Fruit fly (Drosophila melanogaster) whole organism, embryonic: ENCODE data around the gene CG12123.
A peak's percentile ranks its signal among the peaks of the same experiment; 100 is the strongest.

ENCODE experiments used
- Bgb ChIP-seq: fragments of 200-800 bp; sonication (Bioruptor generic); IDR thresholded peaks from 2 replicates; pipeline ENCODE4 v1.3.6; 2022; ENCODE audit warnings: missing biosample characterization, missing genetic modification characterization; ENCODE audit not compliant: partially characterized antibody
- CG10366 ChIP-seq: fragments of 200-800 bp; sonication (Bioruptor generic); IDR thresholded peaks from 2 replicates; pipeline ENCODE4 v1.3.6; 2022; ENCODE audit warnings: missing biosample characterization, missing genetic modification characterization
- CG11504 ChIP-seq: fragments of 200-800 bp; sonication (Bioruptor generic); optimal IDR thresholded peaks from 3 replicates; lab custom pipeline; 2019; ENCODE audit warnings: missing biosample characterization, mild to moderate bottlenecking, missing genetic modification characterization, moderate library complexity
- CG12219 ChIP-seq: fragments of 200-800 bp; sonication (Bioruptor generic); optimal IDR thresholded peaks from 3 replicates; lab custom pipeline; 2018; ENCODE audit warnings: missing biosample characterization, mild to moderate bottlenecking, missing genetic modification characterization
- CG14860 ChIP-seq: fragments of 200-800 bp; sonication (Bioruptor generic); IDR thresholded peaks from 3 replicates; pipeline ENCODE4 v1.3.6; 2022; ENCODE audit warnings: missing biosample characterization, missing genetic modification characterization; ENCODE audit not compliant: partially characterized antibody
- CG14965 ChIP-seq: fragments of 200-800 bp; sonication (Bioruptor generic); optimal IDR thresholded peaks from 2 replicates; lab custom pipeline; 2016; ENCODE audit warnings: missing biosample characterization, missing genetic modification characterization, borderline replicate concordance
- CG15696 ChIP-seq: fragments of 200-800 bp; sonication (Bioruptor generic); optimal IDR thresholded peaks from 2 replicates; lab custom pipeline; 2019; ENCODE audit warnings: missing biosample characterization, mild to moderate bottlenecking, missing genetic modification characterization, moderate library complexity
- CG16813 ChIP-seq: fragments of 200-800 bp; sonication (Bioruptor generic); IDR thresholded peaks from 3 replicates; pipeline ENCODE4 v1.3.6; 2022; ENCODE audit warnings: missing biosample characterization, missing genetic modification characterization; ENCODE audit not compliant: partially characterized antibody
- CG2678 ChIP-seq: fragments of 200-800 bp; sonication (Bioruptor generic); optimal IDR thresholded peaks from 3 replicates; lab custom pipeline; 2019; ENCODE audit warnings: missing biosample characterization, mild to moderate bottlenecking, missing genetic modification characterization, moderate library complexity
- CG2875 ChIP-seq: fragments of 200-800 bp; sonication (Bioruptor generic); optimal IDR thresholded peaks from 2 replicates; lab custom pipeline; 2017; ENCODE audit warnings: missing biosample characterization, mild to moderate bottlenecking, missing genetic modification characterization, missing genetic modification reagents
- CG33213 ChIP-seq: fragments of 200-800 bp; sonication (Bioruptor generic); optimal IDR thresholded peaks from 3 replicates; lab custom pipeline; 2016; ENCODE audit warnings: missing biosample characterization, missing genetic modification characterization
- CG34376 ChIP-seq: fragments of 200-800 bp; sonication (Bioruptor generic); optimal IDR thresholded peaks from 2 replicates; lab custom pipeline; 2018; ENCODE audit warnings: missing biosample characterization, mild to moderate bottlenecking, missing genetic modification characterization
- CG42726 ChIP-seq: fragments of 200-800 bp; sonication (Bioruptor generic); IDR thresholded peaks from 2 replicates; pipeline ENCODE4 v1.3.6; 2022; ENCODE audit warnings: missing biosample characterization, missing genetic modification characterization; ENCODE audit not compliant: partially characterized antibody
- CG6791 ChIP-seq: fragments of 200-800 bp; sonication (Bioruptor generic); IDR thresholded peaks from 3 replicates; pipeline ENCODE4 v1.3.6; 2022; ENCODE audit warnings: missing biosample characterization, missing genetic modification characterization; ENCODE audit not compliant: partially characterized antibody
- CG7786 ChIP-seq: fragments of 200-800 bp; sonication (Bioruptor generic); optimal IDR thresholded peaks from 2 replicates; lab custom pipeline; 2016; ENCODE audit warnings: missing biosample characterization, missing genetic modification characterization
- CG7963 ChIP-seq: fragments of 200-800 bp; sonication (Bioruptor generic); IDR thresholded peaks from 3 replicates; pipeline ENCODE4 v1.3.6; 2022; ENCODE audit warnings: missing biosample characterization, missing genetic modification characterization; ENCODE audit not compliant: partially characterized antibody
- CG8478 ChIP-seq: fragments of >200 bp; optimal IDR thresholded peaks from 2 replicates; lab custom pipeline; 2018
- CG9876 ChIP-seq: fragments of 200-800 bp; sonication (Bioruptor generic); optimal IDR thresholded peaks from 2 replicates; lab custom pipeline; 2016; ENCODE audit warnings: missing biosample characterization, missing genetic modification characterization
- Dbx ChIP-seq: fragments of 200-800 bp; sonication (Bioruptor generic); IDR thresholded peaks from 3 replicates; pipeline ENCODE4 v1.3.6; 2022; ENCODE audit warnings: missing biosample characterization, missing genetic modification characterization
- E2f1 ChIP-seq: fragments of 200-800 bp; sonication (Bioruptor generic); IDR thresholded peaks from 2 replicates; pipeline ENCODE4 v1.3.6; 2022; ENCODE audit warnings: missing biosample characterization, missing genetic modification characterization
- E2f2 ChIP-seq: fragments of 200-800 bp; sonication (Bioruptor generic); IDR thresholded peaks from 2 replicates; pipeline ENCODE4 v1.3.6; 2022; ENCODE audit warnings: missing biosample characterization, missing genetic modification characterization
- HLH4C ChIP-seq: fragments of 200-800 bp; sonication (Bioruptor generic); IDR thresholded peaks from 3 replicates; pipeline ENCODE4 v1.3.6; 2022; ENCODE audit warnings: missing biosample characterization, missing genetic modification characterization; ENCODE audit not compliant: partially characterized antibody
- HLH54F ChIP-seq: fragments of 200-800 bp; sonication (Bioruptor generic); optimal IDR thresholded peaks from 3 replicates; lab custom pipeline; 2016; ENCODE audit warnings: missing biosample characterization, missing genetic modification characterization
- NFAT ChIP-seq: fragments of 200-800 bp; sonication (Bioruptor generic); IDR thresholded peaks from 2 replicates; pipeline ENCODE4 v1.3.6; 2022; ENCODE audit warnings: missing biosample characterization, missing genetic modification characterization
- Opbp ChIP-seq: fragments of 200-800 bp; sonication (Bioruptor generic); IDR thresholded peaks from 3 replicates; pipeline ENCODE4 v1.3.6; 2022; ENCODE audit warnings: missing biosample characterization, missing genetic modification characterization; ENCODE audit not compliant: partially characterized antibody
- Rx ChIP-seq: fragments of 200-800 bp; sonication (Bioruptor generic); IDR thresholded peaks from 2 replicates; pipeline ENCODE4 v1.3.6; 2022; ENCODE audit warnings: missing biosample characterization, missing genetic modification characterization
- ato ChIP-seq: fragments of 200-800 bp; sonication (Bioruptor generic); IDR thresholded peaks from 2 replicates; pipeline ENCODE4 v1.3.6; 2022; ENCODE audit warnings: missing biosample characterization, missing genetic modification characterization; ENCODE audit not compliant: partially characterized antibody
- cad ChIP-seq: fragments of >200 bp; optimal IDR thresholded peaks from 2 replicates; lab custom pipeline; 2017; ENCODE audit warnings: missing biosample characterization, missing genetic modification characterization
- chinmo ChIP-seq: fragments of 200-800 bp; sonication (Bioruptor generic); IDR thresholded peaks from 4 replicates; pipeline ENCODE4 v1.3.6; 2022; ENCODE audit warnings: missing biosample characterization, missing genetic modification characterization; ENCODE audit not compliant: partially characterized antibody
- corto ChIP-seq: fragments of 200-800 bp; sonication (Bioruptor generic); optimal IDR thresholded peaks from 2 replicates; lab custom pipeline; 2016; ENCODE audit warnings: missing biosample characterization, mild to moderate bottlenecking, missing genetic modification characterization, moderate library complexity
- crp ChIP-seq, 2 experiments: fragments of 200-800 bp; sonication (Bioruptor generic); optimal IDR thresholded peaks; 2 replicates in 1 of 2; 3 replicates in 1 of 2; lab custom pipeline; 2017; ENCODE audit warnings: missing biosample characterization in 2 of 2, missing genetic modification characterization in 2 of 2, mild to moderate bottlenecking in 1 of 2, moderate library complexity in 1 of 2
- exex ChIP-seq: fragments of 200-800 bp; sonication (Bioruptor generic); optimal IDR thresholded peaks from 4 replicates; lab custom pipeline; 2018; ENCODE audit warnings: missing biosample characterization, mild to moderate bottlenecking, missing genetic modification characterization, moderate library complexity
- fd102C ChIP-seq: fragments of 200-800 bp; sonication (Bioruptor generic); optimal IDR thresholded peaks from 2 replicates; lab custom pipeline; 2018; ENCODE audit warnings: missing biosample characterization, mild to moderate bottlenecking, missing genetic modification characterization, moderate library complexity
- gem ChIP-seq: fragments of 200-800 bp; sonication (Bioruptor generic); optimal IDR thresholded peaks from 2 replicates; lab custom pipeline; 2019; ENCODE audit warnings: missing biosample characterization, mild to moderate bottlenecking, missing genetic modification characterization, moderate library complexity
- hb ChIP-seq: fragments of 200-800 bp; sonication (Bioruptor generic); IDR thresholded peaks from 3 replicates; pipeline ENCODE4 v1.3.6; 2022; ENCODE audit warnings: missing biosample characterization, missing genetic modification characterization; ENCODE audit not compliant: partially characterized antibody
- hbn ChIP-seq: fragments of 200-800 bp; sonication (Bioruptor generic); IDR thresholded peaks from 2 replicates; pipeline ENCODE4 v1.3.6; 2022; ENCODE audit warnings: missing biosample characterization, missing genetic modification characterization; ENCODE audit not compliant: partially characterized antibody
- inv ChIP-seq: fragments of 200-800 bp; sonication (Bioruptor generic); IDR thresholded peaks from 2 replicates; pipeline ENCODE4 v1.3.6; 2022; ENCODE audit warnings: missing biosample characterization, missing genetic modification characterization; ENCODE audit not compliant: partially characterized antibody
- knrl ChIP-seq: fragments of 200-800 bp; sonication (Bioruptor generic); IDR thresholded peaks from 3 replicates; pipeline ENCODE4 v1.3.6; 2022; ENCODE audit warnings: missing biosample characterization, missing genetic modification characterization; ENCODE audit not compliant: partially characterized antibody
- lilli ChIP-seq: fragments of 200-800 bp; sonication (Bioruptor generic); optimal IDR thresholded peaks from 3 replicates; lab custom pipeline; 2016; ENCODE audit warnings: missing biosample characterization, missing genetic modification characterization
- peb ChIP-seq: fragments of 200-800 bp; sonication (Bioruptor generic); IDR thresholded peaks from 2 replicates; pipeline ENCODE4 v1.3.6; 2022; ENCODE audit warnings: missing biosample characterization, missing genetic modification characterization
- pum ChIP-seq: fragments of 200-800 bp; sonication (Bioruptor generic); optimal IDR thresholded peaks from 2 replicates; lab custom pipeline; 2016; ENCODE audit warnings: missing biosample characterization, missing genetic modification characterization
- row ChIP-seq: fragments of 200-800 bp; sonication (Bioruptor generic); IDR thresholded peaks from 3 replicates; pipeline ENCODE4 v1.3.6; 2022; ENCODE audit warnings: missing biosample characterization, missing genetic modification characterization
- so ChIP-seq: fragments of 200-800 bp; sonication (Bioruptor generic); IDR thresholded peaks from 3 replicates; pipeline ENCODE4 v1.3.6; 2022; ENCODE audit warnings: missing biosample characterization, missing genetic modification characterization
- sqz ChIP-seq: fragments of 200-800 bp; sonication (Bioruptor generic); optimal IDR thresholded peaks from 3 replicates; lab custom pipeline; 2018; ENCODE audit warnings: missing biosample characterization, mild to moderate bottlenecking, missing genetic modification characterization
- sr ChIP-seq: fragments of 200-800 bp; sonication (Bioruptor generic); IDR thresholded peaks from 3 replicates; pipeline ENCODE4 v1.3.6; 2022; ENCODE audit warnings: missing biosample characterization, missing genetic modification characterization
- tna ChIP-seq: fragments of 200-800 bp; sonication (Bioruptor generic); IDR thresholded peaks from 2 replicates; pipeline ENCODE4 v1.3.6; 2022; ENCODE audit warnings: missing biosample characterization, missing genetic modification characterization; ENCODE audit not compliant: partially characterized antibody
- trh ChIP-seq: fragments of 200-800 bp; sonication (Bioruptor generic); optimal IDR thresholded peaks from 2 replicates; lab custom pipeline; 2016; ENCODE audit warnings: missing biosample characterization, missing genetic modification characterization
- unc-4 ChIP-seq: fragments of 200-800 bp; sonication (Bioruptor generic); IDR thresholded peaks from 2 replicates; pipeline ENCODE4 v1.3.6; 2022; ENCODE audit warnings: missing biosample characterization, missing genetic modification characterization; ENCODE audit not compliant: partially characterized antibody
- vnd ChIP-seq: fragments of 200-800 bp; sonication (Bioruptor generic); IDR thresholded peaks from 3 replicates; pipeline ENCODE4 v1.3.6; 2022; ENCODE audit warnings: missing biosample characterization, missing genetic modification characterization; ENCODE audit not compliant: partially characterized antibody

The CG12123 gene

DNA sequence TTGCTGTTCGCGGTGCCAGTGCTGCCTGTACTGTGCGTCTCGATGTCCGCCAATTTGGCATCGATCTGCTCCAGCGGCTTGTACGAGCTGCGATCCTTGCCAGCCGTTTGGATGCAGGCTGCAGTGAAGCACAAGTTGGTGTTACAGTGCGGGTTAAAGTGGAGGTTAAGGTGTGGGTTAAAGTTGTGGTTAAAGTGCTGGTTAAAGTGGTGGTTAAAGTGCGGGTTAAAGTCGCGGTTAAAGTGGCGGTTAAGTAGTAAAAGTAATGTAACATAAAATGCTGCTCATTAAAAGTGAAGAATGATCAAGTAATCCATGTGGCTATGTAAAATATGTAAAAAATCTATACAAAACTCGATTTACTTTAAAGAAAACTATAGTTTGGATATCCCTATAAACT lies 10.0 kb upstream of the CG12123 start (continued):
- TF ChIP-seq CG7963 (GFP tag; lab: Robert Waterston, UW): peak; percentile 100
- no peak for TF ChIP-seq crp (GFP tag; optimal IDR thresholded peaks at IDR 0.05; lab: Kevin White, UChicago)
- peak; percentile 99 for TF ChIP-seq vnd (GFP tag; lab: Robert Waterston, UW)
- peak; percentile 100 for TF ChIP-seq CG6791 (GFP tag; lab: Robert Waterston, UW)
- peak; percentile 100 for TF ChIP-seq tna (GFP tag; lab: Robert Waterston, UW)
- TF ChIP-seq CG12219: no peak
- no peak for TF ChIP-seq so (GFP tag; lab: Robert Waterston, UW)
- TF ChIP-seq CG15696: no peak
- TF ChIP-seq hbn (GFP tag; lab: Robert Waterston, UW): peak; percentile 92
- no peak for TF ChIP-seq Rx
- TF ChIP-seq CG34376 (GFP tag; lab: Kevin White, UChicago): no peak
- TF ChIP-seq HLH54F: no peak
- TF ChIP-seq hb: peak; percentile 100
- TF ChIP-seq CG42726: peak; percentile 71; the same call in 1 of the 2 replicates
- TF ChIP-seq peb: no peak
- no peak for TF ChIP-seq CG10366 (GFP tag; lab: Robert Waterston, UW)
- TF ChIP-seq Opbp (GFP tag; lab: Robert Waterston, UW): peak; percentile 99; the same call in 2 of the 3 replicates
- peak; percentile 100 for TF ChIP-seq chinmo (GFP tag; lab: Robert Waterston, UW)
- no peak for TF ChIP-seq CG2875 (GFP tag; lab: Kevin White, UChicago)
- no peak for TF ChIP-seq Dbx
- TF ChIP-seq NFAT (GFP tag; lab: Robert Waterston, UW): no peak
- TF ChIP-seq CG7786 (GFP tag; lab: Kevin White, UChicago): no peak
- peak; percentile 77 for TF ChIP-seq unc-4 (GFP tag; lab: Robert Waterston, UW)
- peak; percentile 95 for TF ChIP-seq Bgb (GFP tag; lab: Robert Waterston, UW)
- no peak for TF ChIP-seq CG9876 (GFP tag; lab: Kevin White, UChicago)
- peak; percentile 100 for TF ChIP-seq CG14860 (GFP tag; lab: Robert Waterston, UW)
- no peak for TF ChIP-seq corto (GFP tag; lab: Kevin White, UChicago)
- TF ChIP-seq trh (GFP tag; lab: Kevin White, UChicago): no peak
- peak; percentile 100 for TF ChIP-seq ato
- no peak for TF ChIP-seq pum (GFP tag; lab: Kevin White, UChicago)
- no peak for TF ChIP-seq CG33213 (GFP tag; lab: Kevin White, UChicago)
- TF ChIP-seq CG14965: no peak
- no peak for TF ChIP-seq fd102C
- TF ChIP-seq CG16813 (GFP tag; lab: Robert Waterston, UW): peak; percentile 99
- no peak for TF ChIP-seq exex (tag; lab: Kevin White, UChicago)
- TF ChIP-seq sqz (GFP tag; lab: Kevin White, UChicago): no peak
- peak; percentile 48; the same call in 2 of the 3 replicates for TF ChIP-seq knrl
- TF ChIP-seq CG8478 (lab: Kevin White, UChicago): no peak
- TF ChIP-seq, all 482 proteins: peak for 29

DNA sequence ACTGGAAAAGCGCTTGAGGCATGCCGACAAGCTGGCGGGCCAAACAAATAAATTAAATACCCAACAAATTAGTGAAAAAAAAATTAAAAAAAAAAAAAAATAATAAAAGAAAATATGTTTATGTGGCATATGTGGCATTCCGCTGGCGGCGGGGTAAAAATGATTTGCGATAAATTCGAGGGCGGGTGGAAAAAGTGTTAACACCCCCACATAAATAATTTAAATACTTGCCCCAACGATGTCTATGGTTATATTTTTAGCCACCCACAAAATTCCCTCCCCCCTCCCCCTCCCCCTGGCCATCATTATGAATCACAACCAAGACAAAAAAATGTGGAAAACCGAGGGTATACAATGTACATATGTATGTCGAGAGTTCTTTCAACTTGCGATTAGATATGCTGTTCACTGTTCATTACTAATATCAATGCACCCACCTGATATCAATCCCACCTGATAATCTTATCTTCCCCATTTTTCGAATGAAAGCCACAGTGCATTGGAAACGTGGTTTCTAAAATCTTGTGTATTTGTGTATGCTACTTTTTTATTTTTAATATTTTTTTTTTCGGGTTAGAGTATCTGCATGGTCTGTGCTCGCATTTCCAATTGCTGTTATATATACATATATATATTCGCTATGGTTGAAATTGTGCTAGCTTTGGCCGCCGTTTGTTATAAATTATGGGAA lies 8.2 kb upstream of the CG12123 start:
- TF ChIP-seq lilli (GFP tag; lab: Kevin White, UChicago) (peak; percentile 4), cad (GFP tag; lab: Kevin White, UChicago) (no peak), vnd (GFP tag; lab: Robert Waterston, UW) (no peak), gem (peak; percentile 27), E2f2 (0 out of 2 replicates have a peak, but pooled peaks have one; percentile 17), HLH4C (GFP tag; lab: Robert Waterston, UW) (no peak), CG2678 (tag; lab: Kevin White, UChicago) (peak; percentile 24), CG11504 (tag; lab: Kevin White, UChicago) (peak; percentile 24), E2f1 (no peak), sr (peak; percentile 43; the same call in 1 of the 3 replicates), inv (GFP tag; lab: Robert Waterston, UW) (no peak), row (GFP tag; lab: Robert Waterston, UW) (peak; percentile 48; the same call in 2 of the 3 replicates), chinmo (GFP tag; lab: Robert Waterston, UW) (peak; percentile 70; the same call in 2 of the 4 replicates)
